Worm (Caenorhabditis elegans): ENCODE data around the gene mbf-1.

- peak; percentile 88 for TF ChIP-seq mep-1 (tag; optimal IDR thresholded peaks at IDR 0.05)
- TF ChIP-seq aly-2 (tag; optimal IDR thresholded peaks at IDR 0.05), result peak; percentile 58
- peak in 1 of 2 experiments; percentile 43 for TF ChIP-seq mdl-1 (tag; optimal IDR thresholded peaks at IDR 0.05)
Observed at ce11 chrIV:11433709-11434108, 46.5 kb downstream of the mbf-1 start.

Data from whole organism, L1 larva.